Fruit fly (Drosophila melanogaster) whole organism, adult: ENCODE results near the gene CG18596.

Experiments
- CG14711 ChIP-seq: fragments of 200-800 bp; sonication (Bioruptor generic); optimal IDR thresholded peaks from 2 replicates; lab custom pipeline; 2018; ENCODE audit warnings: missing biosample characterization, mild to moderate bottlenecking, missing genetic modification characterization, moderate library complexity
- CG33017 ChIP-seq: fragments of 200-800 bp; sonication (Bioruptor generic); optimal IDR thresholded peaks from 2 replicates; lab custom pipeline; 2018; ENCODE audit warnings: missing biosample characterization, mild to moderate bottlenecking, missing genetic modification characterization, moderate library complexity
- CG7045 ChIP-seq: fragments of 200-800 bp; sonication (Bioruptor generic); optimal IDR thresholded peaks from 2 replicates; lab custom pipeline; 2017; ENCODE audit warnings: missing biosample characterization, mild to moderate bottlenecking, missing genetic modification characterization
- Hr96 ChIP-seq: fragments of 200-800 bp; sonication (Bioruptor generic); optimal IDR thresholded peaks from 2 replicates; lab custom pipeline; 2016; ENCODE audit warnings: missing biosample characterization, missing genetic modification characterization
- Mnt ChIP-seq: fragments of 200-800 bp; sonication (Bioruptor generic); optimal IDR thresholded peaks from 2 replicates; lab custom pipeline; 2016; ENCODE audit warnings: missing biosample characterization, mild to moderate bottlenecking, missing genetic modification characterization
- cic ChIP-seq: fragments of 200-800 bp; sonication (Bioruptor generic); optimal IDR thresholded peaks from 2 replicates; lab custom pipeline; 2017; ENCODE audit warnings: missing biosample characterization, mild to moderate bottlenecking, missing genetic modification characterization, moderate library complexity
- kay ChIP-seq: fragments of 200-800 bp; sonication (Bioruptor generic); peaks from one replicate; lab custom pipeline; 2016; ENCODE audit warnings: missing biosample characterization, missing genetic modification characterization, borderline replicate concordance
- pad ChIP-seq: fragments of 200-800 bp; sonication (Bioruptor generic); optimal IDR thresholded peaks from 3 replicates; lab custom pipeline; 2017; ENCODE audit warnings: missing biosample characterization, missing genetic modification characterization, mild to moderate bottlenecking, moderate library complexity, missing genetic modification reagents
- tj ChIP-seq: fragments of 200-800 bp; sonication (Bioruptor generic); optimal IDR thresholded peaks from 3 replicates; lab custom pipeline; 2017; ENCODE audit warnings: missing biosample characterization, mild to moderate bottlenecking, missing genetic modification characterization, moderate library complexity

- TF ChIP-seq CG14711 (tag; lab: Kevin White, UChicago) (no peak), cic (GFP tag; lab: Kevin White, UChicago) (no peak), Hr96 (no peak), tj (GFP tag; lab: Kevin White, UChicago) (no peak), CG7045 (GFP tag; lab: Kevin White, UChicago) (no peak), kay (no peak), pad (GFP tag; lab: Kevin White, UChicago) (no peak), Mnt (GFP tag; lab: Kevin White, UChicago) (no peak), CG33017 (tag; lab: Kevin White, UChicago) (no peak)
These were observed 48.3 kb downstream of the CG18596 start for dm6 chr3R:22423996-22424395.
